Fruit fly (Drosophila melanogaster): Measurements from ENCODE around the gene CG16974.

The CG16974 gene

dm6 chr2L:13202960-13203436 is 11.2 kb upstream of the CG16974 start, which contains the start of gene CG16972 (continued):
- no peak for TF ChIP-seq Ssrp (tag; optimal IDR thresholded peaks at IDR 0.05)
- TF ChIP-seq sisA (GFP tag; IDR thresholded peaks at IDR 0.05): no peak
- peak; percentile 50 for TF ChIP-seq CG30403 (GFP tag; optimal IDR thresholded peaks at IDR 0.05)
- TF ChIP-seq Ets97D (GFP tag; optimal IDR thresholded peaks at IDR 0.05): no peak
- no peak for TF ChIP-seq HLH3B (GFP tag; IDR thresholded peaks at IDR 0.05)
- TF ChIP-seq org-1 (GFP tag; optimal IDR thresholded peaks at IDR 0.05): no peak
- TF ChIP-seq btn (GFP tag; optimal IDR thresholded peaks at IDR 0.05): no peak
- TF ChIP-seq CG17912 (GFP tag; optimal IDR thresholded peaks at IDR 0.05): no peak
- TF ChIP-seq Elba2 (GFP tag; optimal IDR thresholded peaks at IDR 0.05): peak; percentile 30
- no peak; the same call in 1 of the 2 replicates for TF ChIP-seq CG3847 (GFP tag; IDR thresholded peaks at IDR 0.05)
- TF ChIP-seq ind (GFP tag; optimal IDR thresholded peaks at IDR 0.05): no peak
- TF ChIP-seq MESR4 (GFP tag; optimal IDR thresholded peaks at IDR 0.05): peak; percentile 64
- no peak for TF ChIP-seq luna (GFP tag; optimal IDR thresholded peaks at IDR 0.05)
- no peak for TF ChIP-seq ash1 (GFP tag; optimal IDR thresholded peaks at IDR 0.05)
- no peak for TF ChIP-seq CG16863 (GFP tag; optimal IDR thresholded peaks at IDR 0.05)
- no peak for TF ChIP-seq CG17186 (GFP tag; optimal IDR thresholded peaks at IDR 0.05)
- no peak for TF ChIP-seq GATAe (GFP tag; conservative IDR thresholded peaks at IDR 0.05)
- TF ChIP-seq trem (tag; optimal IDR thresholded peaks at IDR 0.05): peak; percentile 43
- 0 out of 2 replicates have a peak, but pooled peaks have one; percentile 9 for TF ChIP-seq amos (GFP tag; IDR thresholded peaks at IDR 0.05; ENCODE audit: partially characterized antibody)
- 0 out of 2 replicates have a peak, but pooled peaks have one; percentile 1 for TF ChIP-seq ara (GFP tag; IDR thresholded peaks at IDR 0.05)
- peak; percentile 71 for TF ChIP-seq CG4617 (GFP tag; optimal IDR thresholded peaks at IDR 0.05; ENCODE audit: borderline replicate concordance)
- no peak for TF ChIP-seq CG13123 (GFP tag; optimal IDR thresholded peaks at IDR 0.05)
- peak; percentile 40; the same call in 1 of the 3 replicates for TF ChIP-seq dysf (GFP tag; IDR thresholded peaks at IDR 0.05)
- TF ChIP-seq CG9797 (GFP tag; optimal IDR thresholded peaks at IDR 0.05): no peak
- TF ChIP-seq chif (GFP tag; optimal IDR thresholded peaks at IDR 0.05): no peak
- TF ChIP-seq gro (GFP tag; optimal IDR thresholded peaks at IDR 0.05): no peak
- TF ChIP-seq Ravus (GFP tag; IDR thresholded peaks at IDR 0.05): no peak
- no peak for TF ChIP-seq Ets65A (GFP tag)
- peak; percentile 29 for TF ChIP-seq CG9437 (GFP tag; optimal IDR thresholded peaks at IDR 0.05)
- TF ChIP-seq kah (GFP tag; optimal IDR thresholded peaks at IDR 0.05): no peak

- TF ChIP-seq Med (GFP tag) (peak; percentile 65), CG18476 (GFP tag; optimal IDR thresholded peaks at IDR 0.05) (no peak), ara (GFP tag; IDR thresholded peaks at IDR 0.05) (no peak), CG33557 (GFP tag; optimal IDR thresholded peaks at IDR 0.05) (no peak), CG11456 (GFP tag; IDR thresholded peaks at IDR 0.05) (no peak), Lpt (GFP tag; optimal IDR thresholded peaks at IDR 0.05) (no peak), otp (GFP tag; IDR thresholded peaks at IDR 0.05) (no peak), cad (GFP tag; optimal IDR thresholded peaks at IDR 0.05) (no peak), bsh (GFP tag; optimal IDR thresholded peaks at IDR 0.05) (no peak), Ets65A (GFP tag) (peak; percentile 93), Aef1 (GFP tag; IDR thresholded peaks at IDR 0.05) (no peak), Hr78 (GFP tag; optimal IDR thresholded peaks at IDR 0.05) (no peak), Mrtf (GFP tag; IDR thresholded peaks at IDR 0.05) (no peak), CG10209 (GFP tag; optimal IDR thresholded peaks at IDR 0.05) (no peak), Dbx (GFP tag; IDR thresholded peaks at IDR 0.05) (0 out of 3 replicates have a peak, but pooled peaks have one; percentile 13), CG7839 (tag; optimal IDR thresholded peaks at IDR 0.05) (no peak), Gsc (GFP tag; IDR thresholded peaks at IDR 0.05) (no peak), gsb (GFP tag; IDR thresholded peaks at IDR 0.05) (no peak), CoRest (tag; optimal IDR thresholded peaks at IDR 0.05) (no peak)
These were observed 4.0 kb upstream of the CG16974 start for dm6 chr2L:13195822-13196221.
